Fruit fly (Drosophila melanogaster) whole organism, embryonic: ENCODE data around the gene COX7B.
A peak's percentile ranks its signal among the peaks of the same experiment; 100 is the strongest.

Experiments
- Asciz ChIP-seq: fragments of 200-800 bp; sonication (Bioruptor generic); optimal IDR thresholded peaks from 2 replicates; lab custom pipeline; 2017; ENCODE audit warnings: missing biosample characterization, mild to moderate bottlenecking, missing genetic modification characterization, missing genetic modification reagents
- CG1024 ChIP-seq: fragments of 200-800 bp; sonication (Bioruptor generic); IDR thresholded peaks from 2 replicates; pipeline ENCODE4 v1.3.6; 2022; ENCODE audit warnings: missing biosample characterization, missing genetic modification characterization
- CG10321 ChIP-seq: fragments of 200-800 bp; sonication (Bioruptor generic); IDR thresholded peaks from 2 replicates; pipeline ENCODE4 v1.3.6; 2022; ENCODE audit warnings: missing biosample characterization, missing genetic modification characterization
- CG10543 ChIP-seq: fragments of 200-800 bp; sonication (Bioruptor generic); optimal IDR thresholded peaks from 3 replicates; lab custom pipeline; 2017; ENCODE audit warnings: missing biosample characterization, mild to moderate bottlenecking, missing genetic modification characterization, moderate library complexity
- CG13123 ChIP-seq: fragments of 200-800 bp; sonication (Bioruptor generic); optimal IDR thresholded peaks from 2 replicates; lab custom pipeline; 2016; ENCODE audit warnings: missing biosample characterization, missing genetic modification characterization
- CG13424 ChIP-seq: fragments of 200-800 bp; sonication (Bioruptor generic); optimal IDR thresholded peaks from 2 replicates; lab custom pipeline; 2019; ENCODE audit warnings: missing biosample characterization, mild to moderate bottlenecking, missing genetic modification characterization, moderate library complexity
- CG14441 ChIP-seq: fragments of 200-800 bp; sonication (Bioruptor generic); IDR thresholded peaks from 2 replicates; pipeline ENCODE4 v1.3.6; 2022; ENCODE audit warnings: missing biosample characterization, missing genetic modification characterization
- CG14710 ChIP-seq: fragments of 200-800 bp; sonication (Bioruptor generic); optimal IDR thresholded peaks from 3 replicates; lab custom pipeline; 2019; ENCODE audit warnings: missing biosample characterization, mild to moderate bottlenecking, missing genetic modification characterization, moderate library complexity
- CG17612 ChIP-seq: fragments of 200-800 bp; sonication (Bioruptor generic); IDR thresholded peaks from 2 replicates; pipeline ENCODE4 v1.3.6; 2022; ENCODE audit warnings: missing biosample characterization, missing genetic modification characterization
- CG2712 ChIP-seq: fragments of 200-800 bp; optimal IDR thresholded peaks from 3 replicates; lab custom pipeline; 2019; ENCODE audit warnings: missing biosample characterization, mild to moderate bottlenecking, missing genetic modification characterization, moderate library complexity
- CG32532 ChIP-seq: fragments of 200-800 bp; sonication (Bioruptor generic); IDR thresholded peaks from 2 replicates; pipeline ENCODE4 v1.3.6; 2022; ENCODE audit warnings: missing biosample characterization, missing genetic modification characterization
- CG4404 ChIP-seq: fragments of 200-800 bp; sonication (Bioruptor generic); IDR thresholded peaks from 2 replicates; pipeline ENCODE4 v1.3.6; 2022; ENCODE audit warnings: missing biosample characterization, missing genetic modification characterization
- CG5245 ChIP-seq: fragments of 200-800 bp; sonication (Bioruptor generic); optimal IDR thresholded peaks from 3 replicates; lab custom pipeline; 2016; ENCODE audit warnings: missing biosample characterization, missing genetic modification characterization
- CG8359 ChIP-seq: fragments of 200-800 bp; sonication (Bioruptor generic); optimal IDR thresholded peaks from 2 replicates; lab custom pipeline; 2017; ENCODE audit warnings: missing biosample characterization, mild to moderate bottlenecking, missing genetic modification characterization, borderline replicate concordance
- CG8944 ChIP-seq: fragments of 200-800 bp; sonication (Bioruptor generic); optimal IDR thresholded peaks from 3 replicates; lab custom pipeline; 2016; ENCODE audit warnings: missing biosample characterization, missing genetic modification characterization
- CG9215 ChIP-seq: fragments of 200-800 bp; sonication (Bioruptor generic); IDR thresholded peaks from 2 replicates; pipeline ENCODE4 v1.3.6; 2022; ENCODE audit warnings: missing biosample characterization, missing genetic modification characterization
- Dfd ChIP-seq, 2 experiments: fragments of >200 bp; optimal IDR thresholded peaks; 2 replicates each; lab custom pipeline; 2017; ENCODE audit warnings: missing biosample characterization in 2 of 2, missing genetic modification characterization in 2 of 2
- Drgx ChIP-seq: fragments of 200-800 bp; sonication (Bioruptor generic); IDR thresholded peaks from 2 replicates; pipeline ENCODE4 v1.3.6; 2022; ENCODE audit warnings: missing biosample characterization, missing genetic modification characterization
- Eip74EF ChIP-seq, 2 experiments: fragments of 200-800 bp in 1 of 2; fragments of >200 bp in 1 of 2; sonication (Bioruptor generic) in 1 of 2; optimal IDR thresholded peaks; 2 replicates each; lab custom pipeline; 2017 to 2019; ENCODE audit warnings: missing biosample characterization in 2 of 2, missing genetic modification characterization in 2 of 2, mild to moderate bottlenecking in 1 of 2, moderate library complexity in 1 of 2
- Gug ChIP-seq: fragments of 200-800 bp; sonication (Bioruptor generic); IDR thresholded peaks from 4 replicates; pipeline ENCODE4 v1.3.6; 2022; ENCODE audit warnings: missing biosample characterization, missing genetic modification characterization
- HLH54F ChIP-seq: fragments of 200-800 bp; sonication (Bioruptor generic); optimal IDR thresholded peaks from 3 replicates; lab custom pipeline; 2016; ENCODE audit warnings: missing biosample characterization, missing genetic modification characterization
- Hmr ChIP-seq: fragments of 200-800 bp; sonication (Bioruptor generic); optimal IDR thresholded peaks from 3 replicates; lab custom pipeline; 2017; ENCODE audit warnings: mild to moderate bottlenecking, missing biosample characterization, missing genetic modification reagents, missing genetic modification characterization
- Hsf ChIP-seq: fragments of 200-800 bp; sonication (Bioruptor generic); optimal IDR thresholded peaks from 3 replicates; lab custom pipeline; 2016; ENCODE audit warnings: missing biosample characterization, missing genetic modification characterization
- Mrtf ChIP-seq: fragments of 200-800 bp; sonication (Bioruptor generic); IDR thresholded peaks from 3 replicates; pipeline ENCODE4 v1.3.6; 2022; ENCODE audit warnings: missing biosample characterization, missing genetic modification characterization
- Pdp1 ChIP-seq, 2 experiments: fragments of 200-800 bp; sonication (Bioruptor generic); optimal IDR thresholded peaks; 3 replicates each; lab custom pipeline; 2016; ENCODE audit warnings: missing biosample characterization in 2 of 2, missing genetic modification characterization in 2 of 2, mild to moderate bottlenecking in 1 of 2, moderate library complexity in 1 of 2
- Poxn ChIP-seq: fragments of 200-800 bp; sonication (Bioruptor generic); IDR thresholded peaks from 2 replicates; pipeline ENCODE4 v1.3.6; 2022; ENCODE audit warnings: missing biosample characterization, missing genetic modification characterization
- Rfx ChIP-seq: fragments of 200-800 bp; sonication (Bioruptor generic); IDR thresholded peaks from 2 replicates; pipeline ENCODE4 v1.3.6; 2022; ENCODE audit warnings: missing biosample characterization, missing genetic modification characterization
- TFAM ChIP-seq: fragments of 200-800 bp; sonication (Bioruptor generic); optimal IDR thresholded peaks from 2 replicates; lab custom pipeline; 2017; ENCODE audit warnings: missing biosample characterization, missing genetic modification characterization, inconsistent platforms
- ap ChIP-seq: fragments of 200-800 bp; sonication (Bioruptor generic); IDR thresholded peaks from 2 replicates; pipeline ENCODE4 v1.3.6; 2022; ENCODE audit warnings: missing biosample characterization, missing genetic modification characterization
- chinmo ChIP-seq: fragments of 200-800 bp; sonication (Bioruptor generic); IDR thresholded peaks from 4 replicates; pipeline ENCODE4 v1.3.6; 2022; ENCODE audit warnings: missing biosample characterization, missing genetic modification characterization; ENCODE audit not compliant: partially characterized antibody
- croc ChIP-seq: fragments of 200-800 bp; sonication (Bioruptor generic); conservative IDR thresholded peaks from 3 replicates; pipeline ENCODE4 v1.3.6; 2022; ENCODE audit warnings: missing biosample characterization, missing genetic modification characterization
- cwo ChIP-seq: fragments of 200-800 bp; sonication (Bioruptor generic); optimal IDR thresholded peaks from 3 replicates; lab custom pipeline; 2017; ENCODE audit warnings: missing biosample characterization, missing genetic modification characterization, mild to moderate bottlenecking, moderate library complexity, missing genetic modification reagents
- dimm ChIP-seq: fragments of 200-800 bp; sonication (Bioruptor generic); IDR thresholded peaks from 2 replicates; pipeline ENCODE4 v1.3.6; 2022; ENCODE audit warnings: missing biosample characterization, missing genetic modification characterization
- dysf ChIP-seq: fragments of 200-800 bp; sonication (Bioruptor generic); IDR thresholded peaks from 3 replicates; pipeline ENCODE4 v1.3.6; 2022; ENCODE audit warnings: missing biosample characterization, missing genetic modification characterization
- esg ChIP-seq: fragments of 200-800 bp; sonication (Bioruptor generic); conservative IDR thresholded peaks from 2 replicates; pipeline ENCODE4 v1.3.6; 2022; ENCODE audit warnings: missing biosample characterization, missing genetic modification characterization
- ewg ChIP-seq: fragments of 200-800 bp; sonication (Bioruptor generic); optimal IDR thresholded peaks from 3 replicates; lab custom pipeline; 2017; ENCODE audit warnings: mild to moderate bottlenecking, missing biosample characterization, missing genetic modification reagents, missing genetic modification characterization
- ftz-f1 ChIP-seq: fragments of 200-800 bp; sonication (Bioruptor generic); optimal IDR thresholded peaks from 2 replicates; lab custom pipeline; 2016; ENCODE audit warnings: missing biosample characterization, missing genetic modification characterization
- gem ChIP-seq: fragments of 200-800 bp; sonication (Bioruptor generic); optimal IDR thresholded peaks from 2 replicates; lab custom pipeline; 2019; ENCODE audit warnings: missing biosample characterization, mild to moderate bottlenecking, missing genetic modification characterization, moderate library complexity
- hb ChIP-seq: fragments of 200-800 bp; sonication (Bioruptor generic); IDR thresholded peaks from 3 replicates; pipeline ENCODE4 v1.3.6; 2022; ENCODE audit warnings: missing biosample characterization, missing genetic modification characterization; ENCODE audit not compliant: partially characterized antibody
- her ChIP-seq: fragments of 200-800 bp; sonication (Bioruptor generic); optimal IDR thresholded peaks from 2 replicates; lab custom pipeline; 2016; ENCODE audit warnings: missing biosample characterization, missing genetic modification characterization
- kah ChIP-seq: fragments of 200-800 bp; sonication (Bioruptor generic); optimal IDR thresholded peaks from 2 replicates; lab custom pipeline; 2018; ENCODE audit warnings: missing biosample characterization, mild to moderate bottlenecking, missing genetic modification characterization
- kay ChIP-seq: fragments of 200-800 bp; sonication (Bioruptor generic); optimal IDR thresholded peaks from 2 replicates; lab custom pipeline; 2016; ENCODE audit warnings: missing biosample characterization, missing genetic modification characterization
- ken ChIP-seq: fragments of 200-800 bp; sonication (Bioruptor generic); IDR thresholded peaks from 3 replicates; pipeline ENCODE4 v1.3.6; 2022; ENCODE audit warnings: missing biosample characterization, missing genetic modification characterization
- klu ChIP-seq: fragments of 200-800 bp; sonication (Bioruptor generic); IDR thresholded peaks from 2 replicates; pipeline ENCODE4 v1.3.6; 2022; ENCODE audit warnings: missing biosample characterization, missing genetic modification characterization
- nmo ChIP-seq: fragments of 200-800 bp; sonication (Bioruptor generic); optimal IDR thresholded peaks from 2 replicates; lab custom pipeline; 2018; ENCODE audit warnings: missing biosample characterization, mild to moderate bottlenecking, missing genetic modification characterization, moderate library complexity
- pros ChIP-seq: fragments of 200-800 bp; sonication (Bioruptor generic); optimal IDR thresholded peaks from 3 replicates; lab custom pipeline; 2019; ENCODE audit warnings: missing biosample characterization, mild to moderate bottlenecking, missing genetic modification characterization, moderate library complexity
- scrt ChIP-seq: fragments of 200-800 bp; sonication (Bioruptor generic); optimal IDR thresholded peaks from 2 replicates; lab custom pipeline; 2018; ENCODE audit warnings: missing biosample characterization, mild to moderate bottlenecking, missing genetic modification characterization, moderate library complexity
- sob ChIP-seq: fragments of 200-800 bp; sonication (Bioruptor generic); IDR thresholded peaks from 2 replicates; pipeline ENCODE4 v1.3.6; 2022; ENCODE audit warnings: missing biosample characterization, missing genetic modification characterization
- tna ChIP-seq: fragments of 200-800 bp; sonication (Bioruptor generic); IDR thresholded peaks from 2 replicates; pipeline ENCODE4 v1.3.6; 2022; ENCODE audit warnings: missing biosample characterization, missing genetic modification characterization; ENCODE audit not compliant: partially characterized antibody
- trem ChIP-seq: fragments of 200-800 bp; optimal IDR thresholded peaks from 3 replicates; lab custom pipeline; 2019; ENCODE audit warnings: missing biosample characterization, mild to moderate bottlenecking, missing genetic modification characterization, moderate library complexity
- wdn ChIP-seq: fragments of 200-800 bp; sonication (Bioruptor generic); IDR thresholded peaks from 2 replicates; pipeline ENCODE4 v1.3.6; 2022; ENCODE audit warnings: missing biosample characterization, missing genetic modification characterization

COX7B gene

dm6 chr3L:17379311-17379710, 46.0 kb upstream of the COX7B start, which contains the start of gene Cad74A (continued):
- TF ChIP-seq CG2712 (tag; lab: Kevin White, UChicago) (peak; percentile 20), CG13424 (no peak), Asciz (GFP tag; lab: Kevin White, UChicago) (no peak), Dfd (GFP tag; optimal IDR thresholded peaks at IDR 0.05; lab: Kevin White, UChicago) (no peak), HLH54F (GFP tag; lab: Kevin White, UChicago) (no peak), CG10321 (GFP tag; lab: Robert Waterston, UW) (no peak), gem (tag; lab: Kevin White, UChicago) (no peak), trem (tag; lab: Kevin White, UChicago) (no peak), ap (GFP tag; lab: Robert Waterston, UW) (no peak), klu (no peak), cwo (GFP tag; lab: Kevin White, UChicago) (no peak), ftz-f1 (peak; percentile 37), CG1024 (GFP tag; lab: Robert Waterston, UW) (no peak), CG9215 (GFP tag; lab: Robert Waterston, UW) (no peak), esg (GFP tag; lab: Robert Waterston, UW) (no peak), Hmr (GFP tag; lab: Kevin White, UChicago) (no peak), CG14710 (no peak), CG5245 (GFP tag; lab: Kevin White, UChicago) (no peak), kay (no peak), CG10543 (GFP tag; lab: Kevin White, UChicago) (peak; percentile 15), croc (no peak), chinmo (peak; percentile 97), hb (GFP tag; lab: Robert Waterston, UW) (no peak), Eip74EF (GFP tag; optimal IDR thresholded peaks at IDR 0.05; lab: Kevin White, UChicago) (peak in 1 of 2 experiments; percentile 5), dimm (GFP tag; lab: Robert Waterston, UW) (no peak), ewg (GFP tag; lab: Kevin White, UChicago) (no peak), Drgx (GFP tag; lab: Robert Waterston, UW) (peak; percentile 38), Gug (no peak), nmo (GFP tag; lab: Kevin White, UChicago) (no peak), Rfx (0 out of 2 replicates have a peak, but pooled peaks have one; percentile 19), Mrtf (GFP tag; lab: Robert Waterston, UW) (no peak), kah (no peak), CG13123 (GFP tag; lab: Kevin White, UChicago) (no peak), her (GFP tag; lab: Kevin White, UChicago) (no peak), Hsf (GFP tag; lab: Kevin White, UChicago) (no peak), CG14441 (0 out of 2 replicates have a peak, but pooled peaks have one; percentile 27), sob (GFP tag; lab: Robert Waterston, UW) (0 out of 2 replicates have a peak, but pooled peaks have one; percentile 22), wdn (GFP tag; lab: Robert Waterston, UW) (no peak), TFAM (GFP tag; lab: Kevin White, UChicago) (no peak), ken (no peak), pros (peak; percentile 27), CG8944 (GFP tag; lab: Kevin White, UChicago) (no peak), CG17612 (no peak), CG4404 (GFP tag; lab: Robert Waterston, UW) (no peak), dysf (GFP tag; lab: Robert Waterston, UW) (no peak), scrt (no peak), CG8359 (no peak), Pdp1 (GFP tag; optimal IDR thresholded peaks at IDR 0.05; lab: Kevin White, UChicago) (no peak), tna (0 out of 2 replicates have a peak, but pooled peaks have one; percentile 47), Poxn (GFP tag; lab: Robert Waterston, UW) (no peak), CG32532 (GFP tag; lab: Robert Waterston, UW) (peak; percentile 52; the same call in 1 of the 2 replicates)
